Worm (Caenorhabditis elegans) whole organism, late embryonic: ENCODE results near the gene nhr-91.

Experiments used
- ama-1 ChIP-seq: fragments of 150-350 bp; optimal IDR thresholded peaks from 2 replicates; lab custom pipeline; 2014
- ceh-31 ChIP-seq: sonication (generic microtip); optimal IDR thresholded peaks from 2 replicates; lab custom pipeline; 2016; ENCODE audit warnings: missing genetic modification characterization, missing compliant biosample characterization
- dve-1 ChIP-seq: sonication (generic microtip); optimal IDR thresholded peaks from 2 replicates; lab custom pipeline; 2017; ENCODE audit warnings: antibody characterized with exemption, mild to moderate bottlenecking, missing genetic modification characterization, missing compliant biosample characterization
- nfya-1 ChIP-seq: sonication (generic microtip); optimal IDR thresholded peaks from 2 replicates; lab custom pipeline; 2017; ENCODE audit warnings: missing genetic modification characterization, mild to moderate bottlenecking, missing compliant biosample characterization, antibody characterized with exemption, moderate library complexity
- odd-2 ChIP-seq: sonication (generic microtip); optimal IDR thresholded peaks from 2 replicates; lab custom pipeline; 2017; ENCODE audit warnings: antibody characterized with exemption, mild to moderate bottlenecking, missing genetic modification characterization, missing compliant biosample characterization
- pha-2 ChIP-seq: sonication (generic microtip); optimal IDR thresholded peaks from 2 replicates; lab custom pipeline; 2017; ENCODE audit warnings: mild to moderate bottlenecking, missing genetic modification characterization, missing compliant biosample characterization
- pha-4 ChIP-seq: fragments of 150-350 bp; optimal IDR thresholded peaks from 2 replicates; lab custom pipeline; 2018; ENCODE audit warnings: missing biosample characterization, missing genetic modification reagents, missing genetic modification characterization
- ref-2 ChIP-seq: sonication (generic microtip); optimal IDR thresholded peaks from 2 replicates; lab custom pipeline; 2016; ENCODE audit warnings: missing genetic modification characterization, missing compliant biosample characterization
- sdc-2 ChIP-seq: sonication (generic microtip); optimal IDR thresholded peaks from 2 replicates; lab custom pipeline; 2016; ENCODE audit warnings: missing genotype, missing genetic modification characterization, missing compliant biosample characterization
- sox-4 ChIP-seq: sonication (generic microtip); optimal IDR thresholded peaks from 2 replicates; lab custom pipeline; 2017; ENCODE audit warnings: mild to moderate bottlenecking, missing genetic modification characterization, inconsistent platforms, missing compliant biosample characterization
- zip-5 ChIP-seq: sonication (generic microtip); optimal IDR thresholded peaks from 2 replicates; lab custom pipeline; 2016; ENCODE audit warnings: missing genetic modification characterization, missing compliant biosample characterization

DNA sequence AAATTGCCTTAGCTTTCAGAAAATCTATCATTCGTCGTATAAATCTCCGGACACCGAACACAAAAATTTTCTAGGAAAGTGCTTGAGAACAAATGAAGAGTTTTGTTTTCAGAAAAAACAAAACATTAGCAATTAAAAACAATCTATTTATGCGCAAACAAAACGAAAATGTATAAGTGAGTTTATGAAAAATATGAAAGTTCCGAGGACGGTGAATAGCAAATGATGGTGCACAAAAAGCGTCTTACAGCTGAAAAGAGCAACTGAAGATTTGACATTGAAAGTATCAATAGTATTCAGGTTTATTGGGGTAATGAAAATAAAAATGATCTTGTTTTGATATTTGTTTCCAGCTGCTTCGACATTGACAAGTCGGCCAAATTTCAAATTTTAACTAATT lies 9.2 kb upstream of the nhr-91 start:
- TF ChIP-seq nfya-1 (tag; lab: Kevin White, UChicago) (no peak), sdc-2 (tag; lab: Kevin White, UChicago) (no peak), zip-5 (no peak), sox-4 (tag; lab: Kevin White, UChicago) (no peak), pha-4 (no peak), ref-2 (tag; lab: Kevin White, UChicago) (no peak), dve-1 (tag; lab: Kevin White, UChicago) (no peak), ceh-31 (tag; lab: Kevin White, UChicago) (no peak), ama-1 (lab: Kevin White, UChicago) (no peak), pha-2 (tag; lab: Kevin White, UChicago) (no peak), odd-2 (tag; lab: Kevin White, UChicago) (no peak)
